Worm (Caenorhabditis elegans): ENCODE data around the gene hrde-1.

hrde-1 gene

ce11 chrIII:4166745-4167144 is 9.2 kb downstream of the hrde-1 start, which contains the start of gene rnf-5:
TSS of gene rnf-5 (minus strand) at chrIII:4166845.
- no peak for TF ChIP-seq zim-3 (tag; optimal IDR thresholded peaks at IDR 0.05)
- no peak for TF ChIP-seq madf-10 (tag; optimal IDR thresholded peaks at IDR 0.05)
- no peak for TF ChIP-seq F22D6.2 (tag; optimal IDR thresholded peaks at IDR 0.05)
- TF ChIP-seq attf-3 (GFP tag; conservative IDR thresholded peaks at IDR 0.05), result no peak
- no peak for TF ChIP-seq K11D2.4 (GFP tag; IDR thresholded peaks at IDR 0.05)
- no peak for TF ChIP-seq unc-62 (GFP tag; optimal IDR thresholded peaks at IDR 0.05)
- TF ChIP-seq atf-7 (tag; optimal IDR thresholded peaks at IDR 0.05), result no peak
- TF ChIP-seq ets-4 (GFP tag; optimal IDR thresholded peaks at IDR 0.05), result no peak
- no peak for TF ChIP-seq ZK185.1 (tag; optimal IDR thresholded peaks at IDR 0.05; ENCODE audit: poor library complexity, severe bottlenecking)
- TF ChIP-seq gei-17 (GFP tag; optimal IDR thresholded peaks at IDR 0.05), result no peak
- no peak for TF ChIP-seq ztf-25 (GFP tag; IDR thresholded peaks at IDR 0.05)
- no peak for TF ChIP-seq efl-1 (GFP tag; optimal IDR thresholded peaks at IDR 0.05)
- no peak for TF ChIP-seq cebp-1 (GFP tag; IDR thresholded peaks at IDR 0.05)
- no peak for TF ChIP-seq cebp-1 (tag; optimal IDR thresholded peaks at IDR 0.05)
- no peak for TF ChIP-seq nfya-1 (tag; optimal IDR thresholded peaks at IDR 0.05; ENCODE audit: borderline replicate concordance, insufficient read depth)

DNA sequence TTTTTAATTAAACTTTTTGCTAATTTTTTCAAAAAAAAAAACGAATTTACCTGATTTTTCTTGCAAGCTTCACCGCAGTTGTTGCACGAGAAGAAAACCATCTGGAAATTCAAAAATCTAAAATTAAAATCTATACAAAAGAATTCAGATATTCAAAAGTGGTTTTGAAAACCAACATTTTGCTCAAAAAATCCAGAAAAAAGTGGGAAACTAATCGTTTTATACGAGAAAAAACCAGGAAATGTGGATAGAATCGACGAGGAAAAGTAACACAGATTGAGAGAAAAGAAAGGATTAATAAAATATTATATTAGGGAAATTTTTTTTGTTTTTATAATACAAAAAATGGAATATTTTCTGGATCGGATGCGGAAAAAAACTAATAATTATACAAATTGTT is 11.9 kb downstream of the hrde-1 start, which contains the start of gene C16C10.8:
TSS of gene C16C10.8 (minus strand) at position 101 of the 400 bp plus-strand sequence.
- TF ChIP-seq B0019.2 (GFP tag; conservative IDR thresholded peaks at IDR 0.05), result no peak
- no peak for TF ChIP-seq ets-4 (GFP tag; optimal IDR thresholded peaks at IDR 0.05)
- no peak for TF ChIP-seq nfya-1 (tag; optimal IDR thresholded peaks at IDR 0.05; ENCODE audit: borderline replicate concordance, insufficient read depth)
- TF ChIP-seq repo-1 (tag; optimal IDR thresholded peaks at IDR 0.05), result no peak
- no peak for TF ChIP-seq athp-1 (tag; optimal IDR thresholded peaks at IDR 0.05)
- TF ChIP-seq ceh-58 (GFP tag; IDR thresholded peaks at IDR 0.05), result no peak
- no peak for TF ChIP-seq pha-4 (tag; optimal IDR thresholded peaks at IDR 0.05)

ce11 chrIII:4160937-4161336 is 15.0 kb downstream of the hrde-1 start, which contains the start of gene C01G12.16:
TSS of gene C01G12.16 (plus strand) at chrIII:4161237.
- TF ChIP-seq T07F8.4 (tag; optimal IDR thresholded peaks at IDR 0.05) (no peak), ccch-3 (GFP tag; optimal IDR thresholded peaks at IDR 0.05) (no peak), Y53G8AR.9 (GFP tag; conservative IDR thresholded peaks at IDR 0.05) (no peak), egl-18 (GFP tag; IDR thresholded peaks at IDR 0.05) (no peak), ztf-3 (GFP tag; optimal IDR thresholded peaks at IDR 0.05) (no peak), madf-10 (tag; optimal IDR thresholded peaks at IDR 0.05) (no peak), mcd-1 (GFP tag; IDR thresholded peaks at IDR 0.05) (no peak), pbrm-1 (GFP tag; IDR thresholded peaks at IDR 0.05) (no peak), F33H1.4 (GFP tag; IDR thresholded peaks at IDR 0.05) (no peak), aptf-3 (GFP tag; IDR thresholded peaks at IDR 0.05) (no peak), unc-62 (GFP tag; optimal IDR thresholded peaks at IDR 0.05) (no peak), rpc-1 (optimal IDR thresholded peaks at IDR 0.05) (no peak), rpc-1 (tag; optimal IDR thresholded peaks at IDR 0.05) (no peak), lin-26 (GFP tag; IDR thresholded peaks at IDR 0.05) (no peak), mel-28 (tag; optimal IDR thresholded peaks at IDR 0.05; ENCODE audit: borderline replicate concordance) (no peak), T26A5.8 (tag; optimal IDR thresholded peaks at IDR 0.05) (no peak)

DNA sequence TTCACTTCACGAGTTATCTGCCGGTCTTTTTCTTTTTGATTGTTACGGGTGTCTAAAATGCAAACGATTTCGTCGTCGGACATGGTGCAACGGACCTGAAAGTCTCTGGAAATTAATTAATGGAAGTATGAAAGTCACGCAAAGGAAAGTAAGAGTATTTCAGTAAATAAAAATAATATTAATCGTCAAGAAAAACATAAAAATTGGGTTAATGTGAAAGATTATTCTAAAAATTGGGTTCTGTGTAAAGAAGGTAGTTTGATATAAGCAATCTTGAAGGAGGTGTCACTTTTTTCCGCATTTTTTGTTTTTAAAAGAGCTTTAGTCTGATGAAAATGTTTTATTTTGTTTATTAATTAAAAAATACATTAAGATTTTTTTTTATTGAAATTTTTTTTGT is 18.7 kb downstream of the hrde-1 start, which contains the start of gene C16C10.9:
TSS of gene C16C10.9 (minus strand) at position 101 of the 400 bp plus-strand sequence.
- no peak for TF ChIP-seq nhr-80 (tag; optimal IDR thresholded peaks at IDR 0.05)
- TF ChIP-seq ceh-27 (GFP tag; optimal IDR thresholded peaks at IDR 0.05), result no peak
- no peak for TF ChIP-seq egl-44 (GFP tag; IDR thresholded peaks at IDR 0.05)
- TF ChIP-seq mcd-1 (GFP tag; IDR thresholded peaks at IDR 0.05), result no peak
- no peak for TF ChIP-seq snpc-4 (GFP tag; optimal IDR thresholded peaks at IDR 0.05)
- TF ChIP-seq snpc-4 (tag; optimal IDR thresholded peaks at IDR 0.05), result no peak
- TF ChIP-seq attf-6 (GFP tag; IDR thresholded peaks at IDR 0.05), result no peak
- no peak for TF ChIP-seq nhr-120 (GFP tag; IDR thresholded peaks at IDR 0.05)
- TF ChIP-seq lsl-1 (GFP tag; optimal IDR thresholded peaks at IDR 0.05), result no peak
- no peak for TF ChIP-seq ztf-22 (GFP tag; optimal IDR thresholded peaks at IDR 0.05)
- no peak for TF ChIP-seq pha-4 (tag; optimal IDR thresholded peaks at IDR 0.05)
